Fruit fly (Drosophila melanogaster) whole organism, embryonic: Measurements from ENCODE around the gene Mpcp2.

Experiments used
- C15 ChIP-seq: fragments of 200-800 bp; sonication (Bioruptor generic); IDR thresholded peaks from 3 replicates; pipeline ENCODE4 v1.3.6; 2022; ENCODE audit warnings: missing biosample characterization, missing genetic modification characterization
- CG12769 ChIP-seq: fragments of 200-800 bp; sonication (Bioruptor generic); optimal IDR thresholded peaks from 2 replicates; lab custom pipeline; 2019; ENCODE audit warnings: missing biosample characterization, mild to moderate bottlenecking, missing genetic modification characterization, moderate library complexity
- CG12942 ChIP-seq: fragments of 200-800 bp; sonication (Bioruptor generic); optimal IDR thresholded peaks from 3 replicates; lab custom pipeline; 2016; ENCODE audit warnings: missing biosample characterization, missing genetic modification characterization
- CG13287 ChIP-seq: fragments of 200-800 bp; sonication (Bioruptor generic); IDR thresholded peaks from 2 replicates; pipeline ENCODE4 v1.3.6; 2022; ENCODE audit warnings: missing biosample characterization, missing genetic modification characterization; ENCODE audit not compliant: partially characterized antibody
- CG14441 ChIP-seq: fragments of 200-800 bp; sonication (Bioruptor generic); IDR thresholded peaks from 2 replicates; pipeline ENCODE4 v1.3.6; 2022; ENCODE audit warnings: missing biosample characterization, missing genetic modification characterization
- CG15073 ChIP-seq: fragments of 200-800 bp; sonication (Bioruptor generic); optimal IDR thresholded peaks from 2 replicates; lab custom pipeline; 2016; ENCODE audit warnings: missing biosample characterization, missing genetic modification characterization
- CG16813 ChIP-seq: fragments of 200-800 bp; sonication (Bioruptor generic); IDR thresholded peaks from 3 replicates; pipeline ENCODE4 v1.3.6; 2022; ENCODE audit warnings: missing biosample characterization, missing genetic modification characterization; ENCODE audit not compliant: partially characterized antibody
- CG1832 ChIP-seq: fragments of 200-800 bp; sonication (Bioruptor generic); optimal IDR thresholded peaks from 2 replicates; lab custom pipeline; 2017; ENCODE audit warnings: missing biosample characterization, mild to moderate bottlenecking, missing genetic modification characterization, inconsistent platforms
- CG18764 ChIP-seq: fragments of 200-800 bp; sonication (Bioruptor generic); optimal IDR thresholded peaks from 3 replicates; lab custom pipeline; 2016; ENCODE audit warnings: missing biosample characterization, missing genetic modification characterization
- CG2875 ChIP-seq: fragments of 200-800 bp; sonication (Bioruptor generic); optimal IDR thresholded peaks from 2 replicates; lab custom pipeline; 2017; ENCODE audit warnings: missing biosample characterization, mild to moderate bottlenecking, missing genetic modification characterization, missing genetic modification reagents
- CG3065 ChIP-seq: fragments of 200-800 bp; sonication (Bioruptor generic); optimal IDR thresholded peaks from 2 replicates; lab custom pipeline; 2016; ENCODE audit warnings: missing biosample characterization, missing genetic modification characterization
- CG4730 ChIP-seq: fragments of 200-800 bp; sonication (Bioruptor generic); IDR thresholded peaks from 2 replicates; pipeline ENCODE4 v1.3.6; 2022; ENCODE audit warnings: missing biosample characterization, missing genetic modification characterization
- CG7372 ChIP-seq: fragments of 200-800 bp; sonication (Bioruptor generic); IDR thresholded peaks from 2 replicates; pipeline ENCODE4 v1.3.6; 2022; ENCODE audit warnings: missing biosample characterization, missing genetic modification characterization
- CG7839 ChIP-seq: fragments of 200-800 bp; sonication (Bioruptor generic); optimal IDR thresholded peaks from 3 replicates; lab custom pipeline; 2018; ENCODE audit warnings: missing biosample characterization, mild to moderate bottlenecking, missing genetic modification characterization, moderate library complexity
- CG7928 ChIP-seq: fragments of 200-800 bp; sonication (Bioruptor generic); optimal IDR thresholded peaks from 2 replicates; lab custom pipeline; 2017; ENCODE audit warnings: missing biosample characterization, mild to moderate bottlenecking, missing genetic modification characterization
- CG9797 ChIP-seq: fragments of 200-800 bp; sonication (Bioruptor generic); optimal IDR thresholded peaks from 3 replicates; lab custom pipeline; 2018; ENCODE audit warnings: missing biosample characterization, mild to moderate bottlenecking, missing genetic modification characterization
- CoRest ChIP-seq: fragments of 200-800 bp; sonication (Bioruptor generic); optimal IDR thresholded peaks from 3 replicates; lab custom pipeline; 2018; ENCODE audit warnings: missing biosample characterization, mild to moderate bottlenecking, missing genetic modification characterization, moderate library complexity
- Dll ChIP-seq: fragments of 200-800 bp; sonication (Bioruptor generic); IDR thresholded peaks from 4 replicates; pipeline ENCODE4 v1.3.6; 2022; ENCODE audit warnings: missing biosample characterization, missing genetic modification characterization; ENCODE audit not compliant: partially characterized antibody
- Dref ChIP-seq: fragments of 200-800 bp; sonication (Bioruptor generic); IDR thresholded peaks from 2 replicates; pipeline ENCODE4 v1.3.6; 2022; ENCODE audit warnings: missing biosample characterization, missing genetic modification characterization
- Fer2 ChIP-seq: fragments of 200-800 bp; sonication (Bioruptor generic); optimal IDR thresholded peaks from 2 replicates; lab custom pipeline; 2018; ENCODE audit warnings: missing biosample characterization, mild to moderate bottlenecking, missing genetic modification characterization, moderate library complexity
- Hand ChIP-seq: fragments of 200-800 bp; sonication (Bioruptor generic); optimal IDR thresholded peaks from 2 replicates; lab custom pipeline; 2017; ENCODE audit warnings: mild to moderate bottlenecking, missing biosample characterization, missing genetic modification reagents, missing genetic modification characterization
- MBD-R2 ChIP-seq: fragments of 200-800 bp; sonication (Bioruptor generic); IDR thresholded peaks from 2 replicates; pipeline ENCODE4 v1.3.6; 2022; ENCODE audit warnings: missing biosample characterization, missing genetic modification characterization
- Med ChIP-seq: fragments of 200-800 bp; sonication (Bioruptor generic); peaks from one replicate; lab custom pipeline; 2016; ENCODE audit warnings: missing biosample characterization, missing genetic modification characterization, mild to moderate bottlenecking, inconsistent platforms, moderate library complexity
- Side ChIP-seq: fragments of 200-800 bp; sonication (Bioruptor generic); optimal IDR thresholded peaks from 2 replicates; lab custom pipeline; 2016; ENCODE audit warnings: missing biosample characterization, missing genetic modification characterization
- Six4 ChIP-seq: fragments of 200-800 bp; sonication (Bioruptor generic); optimal IDR thresholded peaks from 2 replicates; lab custom pipeline; 2016; ENCODE audit warnings: missing biosample characterization, missing genetic modification characterization
- Sox102F ChIP-seq: fragments of 200-800 bp; sonication (Bioruptor generic); optimal IDR thresholded peaks from 2 replicates; lab custom pipeline; 2018; ENCODE audit warnings: missing biosample characterization, mild to moderate bottlenecking, missing genetic modification characterization, moderate library complexity
- Sry-β ChIP-seq: fragments of 200-800 bp; sonication (Bioruptor generic); optimal IDR thresholded peaks from 2 replicates; lab custom pipeline; 2018; ENCODE audit warnings: missing biosample characterization, mild to moderate bottlenecking, missing genetic modification characterization, moderate library complexity
- Sry-δ ChIP-seq: fragments of 200-800 bp; sonication (Bioruptor generic); optimal IDR thresholded peaks from 2 replicates; lab custom pipeline; 2016; ENCODE audit warnings: missing biosample characterization, missing genetic modification characterization
- ac ChIP-seq: fragments of 200-800 bp; sonication (Bioruptor generic); optimal IDR thresholded peaks from 3 replicates; lab custom pipeline; 2017; ENCODE audit warnings: missing biosample characterization, mild to moderate bottlenecking, missing genetic modification characterization
- ash1 ChIP-seq: fragments of 200-800 bp; sonication (Bioruptor generic); optimal IDR thresholded peaks from 2 replicates; lab custom pipeline; 2018; ENCODE audit warnings: missing biosample characterization, mild to moderate bottlenecking, missing genetic modification characterization
- cg ChIP-seq: fragments of 200-800 bp; sonication (Bioruptor generic); optimal IDR thresholded peaks from 3 replicates; lab custom pipeline; 2019; ENCODE audit warnings: missing biosample characterization, mild to moderate bottlenecking, missing genetic modification characterization, moderate library complexity
- crp ChIP-seq, 2 experiments: fragments of 200-800 bp; sonication (Bioruptor generic); optimal IDR thresholded peaks; 2 replicates in 1 of 2; 3 replicates in 1 of 2; lab custom pipeline; 2017; ENCODE audit warnings: missing biosample characterization in 2 of 2, missing genetic modification characterization in 2 of 2, mild to moderate bottlenecking in 1 of 2, moderate library complexity in 1 of 2
- da ChIP-seq: fragments of 200-800 bp; sonication (Bioruptor generic); optimal IDR thresholded peaks from 2 replicates; lab custom pipeline; 2016; ENCODE audit warnings: missing biosample characterization, missing genetic modification characterization
- emc ChIP-seq: fragments of 200-800 bp; sonication (Bioruptor generic); optimal IDR thresholded peaks from 2 replicates; lab custom pipeline; 2016; ENCODE audit warnings: missing biosample characterization, missing genetic modification characterization
- eve ChIP-seq, 2 experiments: fragments of >200 bp; optimal IDR thresholded peaks; 2 replicates each; lab custom pipeline; 2017; ENCODE audit warnings: missing biosample characterization in 2 of 2, missing genetic modification characterization in 2 of 2
- fd3F ChIP-seq: fragments of 200-800 bp; sonication (Bioruptor generic); optimal IDR thresholded peaks from 2 replicates; lab custom pipeline; 2018; ENCODE audit warnings: missing biosample characterization, mild to moderate bottlenecking, missing genetic modification characterization, moderate library complexity
- gcm2 ChIP-seq: fragments of 200-800 bp; sonication (Bioruptor generic); optimal IDR thresholded peaks from 2 replicates; lab custom pipeline; 2016; ENCODE audit warnings: missing biosample characterization, missing genetic modification characterization
- gsb ChIP-seq: fragments of 200-800 bp; sonication (Bioruptor generic); IDR thresholded peaks from 2 replicates; pipeline ENCODE4 v1.3.6; 2022; ENCODE audit warnings: missing biosample characterization, missing genetic modification characterization
- gsb-n ChIP-seq: fragments of 200-800 bp; sonication (Bioruptor generic); optimal IDR thresholded peaks from 3 replicates; lab custom pipeline; 2018; ENCODE audit warnings: missing biosample characterization, mild to moderate bottlenecking, missing genetic modification characterization
- kah ChIP-seq: fragments of 200-800 bp; sonication (Bioruptor generic); optimal IDR thresholded peaks from 2 replicates; lab custom pipeline; 2018; ENCODE audit warnings: missing biosample characterization, mild to moderate bottlenecking, missing genetic modification characterization
- lilli ChIP-seq: fragments of 200-800 bp; sonication (Bioruptor generic); optimal IDR thresholded peaks from 3 replicates; lab custom pipeline; 2016; ENCODE audit warnings: missing biosample characterization, missing genetic modification characterization
- mam ChIP-seq: fragments of 200-800 bp; sonication (Bioruptor generic); optimal IDR thresholded peaks from 3 replicates; lab custom pipeline; 2016; ENCODE audit warnings: missing biosample characterization, missing genetic modification characterization
- psq ChIP-seq: fragments of 200-800 bp; sonication (Bioruptor generic); optimal IDR thresholded peaks from 2 replicates; lab custom pipeline; 2017; ENCODE audit warnings: missing biosample characterization, missing genetic modification characterization
- rib ChIP-seq: fragments of 200-800 bp; sonication (Bioruptor generic); IDR thresholded peaks from 2 replicates; pipeline ENCODE4 v1.3.6; 2022; ENCODE audit warnings: missing biosample characterization, missing genetic modification characterization
- ro ChIP-seq: fragments of 200-800 bp; sonication (Bioruptor generic); IDR thresholded peaks from 2 replicates; pipeline ENCODE4 v1.3.6; 2022; ENCODE audit warnings: missing biosample characterization, missing genetic modification characterization
- sc ChIP-seq, 3 experiments: fragments of >200 bp in 2 of 3; fragments of 200-800 bp in 1 of 3; sonication (Bioruptor generic) in 1 of 3; optimal IDR thresholded peaks; 2 replicates in 2 of 3; 3 replicates in 1 of 3; lab custom pipeline; 2017; ENCODE audit warnings: mild to moderate bottlenecking in 1 of 3, missing biosample characterization in 1 of 3, missing genetic modification characterization in 1 of 3, missing genetic modification reagents in 1 of 3
- sim ChIP-seq: fragments of 200-800 bp; sonication (Bioruptor generic); IDR thresholded peaks from 2 replicates; pipeline ENCODE4 v1.3.6; 2022; ENCODE audit warnings: missing biosample characterization, missing genetic modification characterization
- slp2 ChIP-seq: fragments of 200-800 bp; sonication (Bioruptor generic); optimal IDR thresholded peaks from 2 replicates; lab custom pipeline; 2016; ENCODE audit warnings: missing biosample characterization, missing genetic modification characterization
- tll ChIP-seq, 2 experiments: fragments of 200-800 bp in 1 of 2; fragments of >200 bp in 1 of 2; sonication (Bioruptor generic) in 1 of 2; optimal IDR thresholded peaks; 2 replicates each; lab custom pipeline; 2017 to 2019; ENCODE audit warnings: missing biosample characterization in 2 of 2, missing genetic modification characterization in 2 of 2, mild to moderate bottlenecking in 1 of 2, moderate library complexity in 1 of 2
- usp ChIP-seq: fragments of >200 bp; optimal IDR thresholded peaks from 2 replicates; lab custom pipeline; 2017; ENCODE audit warnings: missing biosample characterization, missing genetic modification characterization
- wek ChIP-seq: fragments of 200-800 bp; sonication (Bioruptor generic); optimal IDR thresholded peaks from 3 replicates; lab custom pipeline; 2018; ENCODE audit warnings: missing biosample characterization, mild to moderate bottlenecking, missing genetic modification characterization, moderate library complexity

Mpcp2 gene

DNA sequence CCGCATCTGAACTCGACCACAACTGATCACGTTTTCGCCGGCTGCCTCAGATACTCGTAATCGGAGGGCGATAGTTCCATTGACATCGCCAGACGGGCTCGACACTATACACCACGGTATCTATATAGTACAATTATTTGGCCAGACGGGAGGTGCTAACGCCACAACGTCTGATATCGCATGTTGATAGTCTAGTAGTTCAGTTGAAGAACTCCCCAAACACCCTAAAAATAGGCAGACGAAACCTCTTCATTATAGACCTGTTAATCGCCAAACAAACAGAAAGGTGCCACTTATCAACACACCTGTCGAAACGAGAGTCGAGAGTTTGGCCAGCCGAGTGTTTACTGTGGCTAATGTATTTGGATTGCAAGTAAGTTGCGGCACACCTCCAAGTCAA lies 17.6 kb downstream of the Mpcp2 start (continued):
- TF ChIP-seq Sry-β (no peak), CG7928 (no peak), CG3065 (no peak), gsb-n (tag; lab: Kevin White, UChicago) (peak; percentile 17), CG18764 (no peak), CG4730 (GFP tag; lab: Robert Waterston, UW) (no peak), rib (peak; percentile 64), emc (no peak), Hand (GFP tag; lab: Kevin White, UChicago) (no peak), Sox102F (peak; percentile 11), CG14441 (GFP tag; lab: Robert Waterston, UW) (peak; percentile 5; the same call in 1 of the 2 replicates), CG12769 (peak; percentile 58), CG7839 (tag; lab: Kevin White, UChicago) (no peak), Sry-δ (GFP tag; lab: Kevin White, UChicago) (peak; percentile 5), ro (GFP tag; lab: Robert Waterston, UW) (no peak), CG13287 (GFP tag; lab: Robert Waterston, UW) (no peak), ash1 (GFP tag; lab: Kevin White, UChicago) (no peak), sc (optimal IDR thresholded peaks at IDR 0.05; lab: Kevin White, UChicago) (no peak), sc (GFP tag; optimal IDR thresholded peaks at IDR 0.05; lab: Kevin White, UChicago) (peak; percentile 14), eve (GFP tag; optimal IDR thresholded peaks at IDR 0.05; lab: Kevin White, UChicago) (peak in 1 of 2 experiments; percentile 44), Med (GFP tag; lab: Kevin White, UChicago) (peak; percentile 88), CG16813 (GFP tag; lab: Robert Waterston, UW) (no peak), gsb (GFP tag; lab: Robert Waterston, UW) (no peak), slp2 (GFP tag; lab: Kevin White, UChicago) (no peak), CG15073 (GFP tag; lab: Kevin White, UChicago) (no peak), Dref (GFP tag; lab: Robert Waterston, UW) (no peak), CG2875 (GFP tag; lab: Kevin White, UChicago) (no peak), Six4 (GFP tag; lab: Kevin White, UChicago) (no peak), fd3F (no peak), Fer2 (tag; lab: Kevin White, UChicago) (no peak), kah (peak; percentile 46), lilli (GFP tag; lab: Kevin White, UChicago) (no peak), wek (GFP tag; lab: Kevin White, UChicago) (peak; percentile 53), CG9797 (no peak), MBD-R2 (GFP tag; lab: Robert Waterston, UW) (no peak), mam (GFP tag; lab: Kevin White, UChicago) (no peak), ac (peak; percentile 54), Side (GFP tag; lab: Kevin White, UChicago) (peak; percentile 30), CoRest (tag; lab: Kevin White, UChicago) (no peak), gcm2 (GFP tag; lab: Kevin White, UChicago) (no peak), crp (GFP tag; optimal IDR thresholded peaks at IDR 0.05; lab: Kevin White, UChicago) (no peak), sim (no peak), C15 (GFP tag; lab: Robert Waterston, UW) (no peak), Dll (GFP tag; lab: Robert Waterston, UW) (0 out of 4 replicates have a peak, but pooled peaks have one; percentile 20), CG7372 (GFP tag; lab: Robert Waterston, UW) (no peak), usp (no peak), tll (GFP tag; optimal IDR thresholded peaks at IDR 0.05; lab: Kevin White, UChicago) (peak in 1 of 2 experiments; percentile 85), cg (GFP tag; lab: Kevin White, UChicago) (no peak), da (GFP tag; lab: Kevin White, UChicago) (no peak), CG1832 (GFP tag; lab: Kevin White, UChicago) (no peak), psq (GFP tag; lab: Kevin White, UChicago) (no peak), CG12942 (no peak)
